Fruit fly (Drosophila melanogaster): ENCODE data around the gene Arl2.

Arl2 gene

dm6 chr3R:8313038-8313437 lies 27.9 kb upstream of the Arl2 start, which contains the start of gene CG7483 (continued):
- TF ChIP-seq lola (GFP tag; optimal IDR thresholded peaks at IDR 0.05) (no peak), Hsf (GFP tag; optimal IDR thresholded peaks at IDR 0.05) (no peak), Rx (GFP tag; IDR thresholded peaks at IDR 0.05) (no peak), ash1 (GFP tag; optimal IDR thresholded peaks at IDR 0.05) (no peak), CG34224 (GFP tag; IDR thresholded peaks at IDR 0.05; ENCODE audit: partially characterized antibody) (peak; percentile 94), HLH4C (GFP tag; IDR thresholded peaks at IDR 0.05; ENCODE audit: partially characterized antibody) (peak; percentile 82), hb (GFP tag; IDR thresholded peaks at IDR 0.05; ENCODE audit: partially characterized antibody) (peak; percentile 61; the same call in 1 of the 3 replicates), E2f2 (GFP tag; IDR thresholded peaks at IDR 0.05) (peak; percentile 98), gce (GFP tag; IDR thresholded peaks at IDR 0.05) (no peak), chif (GFP tag; optimal IDR thresholded peaks at IDR 0.05) (no peak), CG14860 (GFP tag; IDR thresholded peaks at IDR 0.05; ENCODE audit: partially characterized antibody) (peak; percentile 74; the same call in 2 of the 3 replicates), CG33213 (GFP tag; optimal IDR thresholded peaks at IDR 0.05) (no peak), NFAT (GFP tag; IDR thresholded peaks at IDR 0.05) (no peak), ems (GFP tag; optimal IDR thresholded peaks at IDR 0.05) (no peak), NC2α (GFP tag; optimal IDR thresholded peaks at IDR 0.05) (no peak), D (optimal IDR thresholded peaks at IDR 0.05) (no peak), D (GFP tag; optimal IDR thresholded peaks at IDR 0.05) (no peak), Myb (GFP tag; optimal IDR thresholded peaks at IDR 0.05) (peak; percentile 4), crp (GFP tag; optimal IDR thresholded peaks at IDR 0.05) (no peak), PHDP (tag; optimal IDR thresholded peaks at IDR 0.05) (no peak), CG1792 (GFP tag; optimal IDR thresholded peaks at IDR 0.05) (no peak), Lhr (GFP tag; optimal IDR thresholded peaks at IDR 0.05) (peak; percentile 21), CG18764 (GFP tag; optimal IDR thresholded peaks at IDR 0.05) (no peak), CG17829 (tag; optimal IDR thresholded peaks at IDR 0.05) (peak; percentile 36), nau (GFP tag; optimal IDR thresholded peaks at IDR 0.05) (no peak), Hmx (GFP tag; optimal IDR thresholded peaks at IDR 0.05) (no peak), nerfin-2 (GFP tag; IDR thresholded peaks at IDR 0.05; ENCODE audit: partially characterized antibody) (peak; percentile 79), CG31365 (tag; optimal IDR thresholded peaks at IDR 0.05) (no peak), CG10959 (GFP tag; IDR thresholded peaks at IDR 0.05) (no peak), tll (GFP tag; optimal IDR thresholded peaks at IDR 0.05) (peak in 1 of 2 experiments; percentile 18), CG6683 (GFP tag; optimal IDR thresholded peaks at IDR 0.05) (no peak), CG2116 (GFP tag; optimal IDR thresholded peaks at IDR 0.05) (peak; percentile 70), phol (tag; optimal IDR thresholded peaks at IDR 0.05) (peak; percentile 22), CG12659 (GFP tag; optimal IDR thresholded peaks at IDR 0.05) (peak; percentile 42), Spps (tag; optimal IDR thresholded peaks at IDR 0.05) (no peak), gsb-n (tag; optimal IDR thresholded peaks at IDR 0.05) (no peak)

dm6 chr3R:8316344-8317105 lies 24.4 kb upstream of the Arl2 start, which contains the start of gene Coq2:
Gene Coq2 (minus strand): TSS chr3R:8316543.
- TF ChIP-seq CG32532 (GFP tag; IDR thresholded peaks at IDR 0.05): no peak
- peak; percentile 77 for TF ChIP-seq CG3847 (GFP tag; IDR thresholded peaks at IDR 0.05)
- peak; percentile 29 for TF ChIP-seq CG14710 (tag; optimal IDR thresholded peaks at IDR 0.05)
- peak in 1 of 2 experiments; percentile 4 for TF ChIP-seq Trl (optimal IDR thresholded peaks at IDR 0.05)
- no peak for TF ChIP-seq Trl (GFP tag; optimal IDR thresholded peaks at IDR 0.05)
- TF ChIP-seq hkb (optimal IDR thresholded peaks at IDR 0.05): peak; percentile 42
- no peak for TF ChIP-seq hkb (GFP tag; IDR thresholded peaks at IDR 0.05)
- peak; percentile 2 for TF ChIP-seq HmgZ (tag; optimal IDR thresholded peaks at IDR 0.05)
- peak; percentile 12 for TF ChIP-seq nmo (GFP tag; optimal IDR thresholded peaks at IDR 0.05)
- TF ChIP-seq Rfx (GFP tag; IDR thresholded peaks at IDR 0.05): 0 out of 2 replicates have a peak, but pooled peaks have one; percentile 32
- peak; percentile 86 for TF ChIP-seq trem (tag; optimal IDR thresholded peaks at IDR 0.05)
- peak; percentile 92 for TF ChIP-seq sd (tag; optimal IDR thresholded peaks at IDR 0.05)
- TF ChIP-seq gem (tag; optimal IDR thresholded peaks at IDR 0.05): no peak
- peak; percentile 14 for TF ChIP-seq Nf-YB (GFP tag; optimal IDR thresholded peaks at IDR 0.05)
- no peak for TF ChIP-seq Scr (GFP tag; IDR thresholded peaks at IDR 0.05; ENCODE audit: partially characterized antibody)

All from whole organism, embryonic.